Fruit fly (Drosophila melanogaster) whole organism, embryonic: Measurements from ENCODE around the gene CG11674.

Experiments used
- Adf1 ChIP-seq: fragments of 200-800 bp; sonication (Bioruptor generic); IDR thresholded peaks from 2 replicates; pipeline ENCODE4 v1.3.6; 2022; ENCODE audit warnings: missing biosample characterization, missing genetic modification characterization
- CG10565 ChIP-seq: fragments of 200-800 bp; sonication (Bioruptor generic); optimal IDR thresholded peaks from 3 replicates; lab custom pipeline; 2016; ENCODE audit warnings: missing biosample characterization, mild to moderate bottlenecking, missing genetic modification characterization
- CG10959 ChIP-seq: fragments of 200-800 bp; sonication (Bioruptor generic); IDR thresholded peaks from 2 replicates; pipeline ENCODE4 v1.3.6; 2022; ENCODE audit warnings: missing biosample characterization, missing genetic modification characterization
- CG13424 ChIP-seq: fragments of 200-800 bp; sonication (Bioruptor generic); optimal IDR thresholded peaks from 2 replicates; lab custom pipeline; 2019; ENCODE audit warnings: missing biosample characterization, mild to moderate bottlenecking, missing genetic modification characterization, moderate library complexity
- CG13775 ChIP-seq: fragments of 200-800 bp; sonication (Bioruptor generic); optimal IDR thresholded peaks from 3 replicates; lab custom pipeline; 2017; ENCODE audit warnings: missing biosample characterization, mild to moderate bottlenecking, missing genetic modification characterization
- CG15269 ChIP-seq: fragments of 200-800 bp; sonication (Bioruptor generic); optimal IDR thresholded peaks from 2 replicates; lab custom pipeline; 2018; ENCODE audit warnings: missing biosample characterization, mild to moderate bottlenecking, missing genetic modification characterization, moderate library complexity
- CG16779 ChIP-seq: fragments of 200-800 bp; sonication (Bioruptor generic); IDR thresholded peaks from 2 replicates; pipeline ENCODE4 v1.3.6; 2022; ENCODE audit warnings: missing biosample characterization, missing genetic modification characterization
- CG2678 ChIP-seq: fragments of 200-800 bp; sonication (Bioruptor generic); optimal IDR thresholded peaks from 3 replicates; lab custom pipeline; 2019; ENCODE audit warnings: missing biosample characterization, mild to moderate bottlenecking, missing genetic modification characterization, moderate library complexity
- CG2889 ChIP-seq: fragments of 200-800 bp; sonication (Bioruptor generic); IDR thresholded peaks from 3 replicates; pipeline ENCODE4 v1.3.6; 2022; ENCODE audit warnings: missing biosample characterization, missing genetic modification characterization
- CG31441 ChIP-seq: fragments of 200-800 bp; sonication (Bioruptor generic); IDR thresholded peaks from 2 replicates; pipeline ENCODE4 v1.3.6; 2022; ENCODE audit warnings: missing biosample characterization, missing genetic modification characterization
- CG32767 ChIP-seq: fragments of 200-800 bp; sonication (Bioruptor generic); IDR thresholded peaks from 2 replicates; pipeline ENCODE4 v1.3.6; 2022; ENCODE audit warnings: missing biosample characterization, missing genetic modification characterization
- CG3838 ChIP-seq: fragments of 200-800 bp; sonication (Bioruptor generic); optimal IDR thresholded peaks from 3 replicates; lab custom pipeline; 2016; ENCODE audit warnings: missing biosample characterization, missing genetic modification characterization
- CG3995 ChIP-seq: fragments of 200-800 bp; sonication (Bioruptor generic); optimal IDR thresholded peaks from 3 replicates; lab custom pipeline; 2016; ENCODE audit warnings: missing biosample characterization, missing genetic modification characterization
- CG42726 ChIP-seq: fragments of 200-800 bp; sonication (Bioruptor generic); IDR thresholded peaks from 2 replicates; pipeline ENCODE4 v1.3.6; 2022; ENCODE audit warnings: missing biosample characterization, missing genetic modification characterization; ENCODE audit not compliant: partially characterized antibody
- CG5180 ChIP-seq: fragments of 200-800 bp; sonication (Bioruptor generic); optimal IDR thresholded peaks from 3 replicates; lab custom pipeline; 2017; ENCODE audit warnings: missing biosample characterization, missing genetic modification characterization, mild to moderate bottlenecking, moderate library complexity, missing genetic modification reagents
- CG6791 ChIP-seq: fragments of 200-800 bp; sonication (Bioruptor generic); IDR thresholded peaks from 3 replicates; pipeline ENCODE4 v1.3.6; 2022; ENCODE audit warnings: missing biosample characterization, missing genetic modification characterization; ENCODE audit not compliant: partially characterized antibody
- CG7271 ChIP-seq: fragments of 200-800 bp; sonication (Bioruptor generic); optimal IDR thresholded peaks from 2 replicates; lab custom pipeline; 2018; ENCODE audit warnings: missing biosample characterization, mild to moderate bottlenecking, missing genetic modification characterization, moderate library complexity
- CG7357 ChIP-seq: fragments of 200-800 bp; sonication (Bioruptor generic); IDR thresholded peaks from 3 replicates; pipeline ENCODE4 v1.3.6; 2022; ENCODE audit warnings: missing biosample characterization, missing genetic modification characterization
- CG8924 ChIP-seq: fragments of 200-800 bp; optimal IDR thresholded peaks from 3 replicates; lab custom pipeline; 2019; ENCODE audit warnings: missing biosample characterization, mild to moderate bottlenecking, missing genetic modification characterization, moderate library complexity
- Dip3 ChIP-seq: fragments of 200-800 bp; sonication (Bioruptor generic); optimal IDR thresholded peaks from 3 replicates; lab custom pipeline; 2016; ENCODE audit warnings: missing biosample characterization, missing genetic modification characterization
- Dll ChIP-seq: fragments of 200-800 bp; sonication (Bioruptor generic); IDR thresholded peaks from 4 replicates; pipeline ENCODE4 v1.3.6; 2022; ENCODE audit warnings: missing biosample characterization, missing genetic modification characterization; ENCODE audit not compliant: partially characterized antibody
- Doc2 ChIP-seq: fragments of 200-800 bp; sonication (Bioruptor generic); IDR thresholded peaks from 2 replicates; pipeline ENCODE4 v1.3.6; 2022; ENCODE audit warnings: missing biosample characterization, missing genetic modification characterization
- Dp ChIP-seq: fragments of 200-800 bp; sonication (Bioruptor generic); optimal IDR thresholded peaks from 2 replicates; lab custom pipeline; 2018; ENCODE audit warnings: missing biosample characterization, mild to moderate bottlenecking, missing genetic modification characterization, moderate library complexity
- E2f2 ChIP-seq: fragments of 200-800 bp; sonication (Bioruptor generic); IDR thresholded peaks from 2 replicates; pipeline ENCODE4 v1.3.6; 2022; ENCODE audit warnings: missing biosample characterization, missing genetic modification characterization
- HHEX ChIP-seq: fragments of 200-800 bp; sonication (Bioruptor generic); optimal IDR thresholded peaks from 3 replicates; lab custom pipeline; 2017; ENCODE audit warnings: missing biosample characterization, mild to moderate bottlenecking, missing genetic modification characterization, missing genetic modification reagents
- Hr51 ChIP-seq, 2 experiments: fragments of 200-800 bp; sonication (Bioruptor generic); optimal IDR thresholded peaks; 2 replicates in 1 of 2; 3 replicates in 1 of 2; lab custom pipeline; 2016 to 2018; ENCODE audit warnings: missing biosample characterization in 2 of 2, missing genetic modification characterization in 2 of 2, mild to moderate bottlenecking in 1 of 2, moderate library complexity in 1 of 2
- Lpt ChIP-seq: fragments of >200 bp; optimal IDR thresholded peaks from 2 replicates; lab custom pipeline; 2018; ENCODE audit warnings: missing biosample characterization, missing genetic modification characterization
- Nf-YC ChIP-seq: fragments of 200-800 bp; optimal IDR thresholded peaks from 3 replicates; lab custom pipeline; 2019; ENCODE audit warnings: missing biosample characterization, mild to moderate bottlenecking, missing genetic modification characterization, moderate library complexity
- Side ChIP-seq: fragments of 200-800 bp; sonication (Bioruptor generic); optimal IDR thresholded peaks from 2 replicates; lab custom pipeline; 2016; ENCODE audit warnings: missing biosample characterization, missing genetic modification characterization
- Sin3A ChIP-seq: fragments of >200 bp; optimal IDR thresholded peaks from 2 replicates; lab custom pipeline; 2018
- Xbp1 ChIP-seq: fragments of 200-800 bp; sonication (Bioruptor generic); optimal IDR thresholded peaks from 3 replicates; lab custom pipeline; 2016; ENCODE audit warnings: missing biosample characterization, mild to moderate bottlenecking, missing genetic modification characterization
- bbx ChIP-seq: fragments of 200-800 bp; sonication (Bioruptor generic); IDR thresholded peaks from 2 replicates; pipeline ENCODE4 v1.3.6; 2022; ENCODE audit warnings: missing biosample characterization, missing genetic modification characterization; ENCODE audit not compliant: partially characterized antibody
- cg ChIP-seq: fragments of 200-800 bp; sonication (Bioruptor generic); optimal IDR thresholded peaks from 3 replicates; lab custom pipeline; 2019; ENCODE audit warnings: missing biosample characterization, mild to moderate bottlenecking, missing genetic modification characterization, moderate library complexity
- corto ChIP-seq: fragments of 200-800 bp; sonication (Bioruptor generic); optimal IDR thresholded peaks from 2 replicates; lab custom pipeline; 2016; ENCODE audit warnings: missing biosample characterization, mild to moderate bottlenecking, missing genetic modification characterization, moderate library complexity
- fru ChIP-seq: fragments of >200 bp; optimal IDR thresholded peaks from 2 replicates; lab custom pipeline; 2017
- fu2 ChIP-seq: fragments of 200-800 bp; sonication (Bioruptor generic); optimal IDR thresholded peaks from 2 replicates; lab custom pipeline; 2016; ENCODE audit warnings: missing biosample characterization, missing genetic modification characterization
- gcm2 ChIP-seq: fragments of 200-800 bp; sonication (Bioruptor generic); optimal IDR thresholded peaks from 2 replicates; lab custom pipeline; 2016; ENCODE audit warnings: missing biosample characterization, missing genetic modification characterization
- hth ChIP-seq: fragments of >200 bp; optimal IDR thresholded peaks from 2 replicates; lab custom pipeline; 2017; ENCODE audit warnings: inconsistent platforms
- jigr1 ChIP-seq: fragments of 200-800 bp; sonication (Bioruptor generic); IDR thresholded peaks from 3 replicates; pipeline ENCODE4 v1.3.6; 2022; ENCODE audit warnings: missing biosample characterization, missing genetic modification characterization
- knrl ChIP-seq: fragments of 200-800 bp; sonication (Bioruptor generic); IDR thresholded peaks from 3 replicates; pipeline ENCODE4 v1.3.6; 2022; ENCODE audit warnings: missing biosample characterization, missing genetic modification characterization; ENCODE audit not compliant: partially characterized antibody
- lab ChIP-seq: fragments of 200-800 bp; sonication (Bioruptor generic); optimal IDR thresholded peaks from 3 replicates; lab custom pipeline; 2017; ENCODE audit warnings: missing biosample characterization, missing genetic modification characterization, mild to moderate bottlenecking, moderate library complexity, missing genetic modification reagents
- oc ChIP-seq: fragments of 200-800 bp; sonication (Bioruptor generic); optimal IDR thresholded peaks from 2 replicates; lab custom pipeline; 2018; ENCODE audit warnings: missing biosample characterization, mild to moderate bottlenecking, missing genetic modification characterization, moderate library complexity
- onecut ChIP-seq: fragments of 200-800 bp; sonication (Bioruptor generic); IDR thresholded peaks from 2 replicates; pipeline ENCODE4 v1.3.6; 2022; ENCODE audit warnings: missing biosample characterization, missing genetic modification characterization
- otp ChIP-seq: fragments of 200-800 bp; sonication (Bioruptor generic); IDR thresholded peaks from 3 replicates; pipeline ENCODE4, ENCODE4 v1.3.6; 2022; ENCODE audit warnings: missing biosample characterization, missing genetic modification characterization
- pnt ChIP-seq: fragments of 200-800 bp; sonication (Bioruptor generic); optimal IDR thresholded peaks from 3 replicates; lab custom pipeline; 2016; ENCODE audit warnings: missing biosample characterization, missing genetic modification characterization
- scrt ChIP-seq: fragments of 200-800 bp; sonication (Bioruptor generic); optimal IDR thresholded peaks from 2 replicates; lab custom pipeline; 2018; ENCODE audit warnings: missing biosample characterization, mild to moderate bottlenecking, missing genetic modification characterization, moderate library complexity
- sima ChIP-seq: fragments of 200-800 bp; sonication (Bioruptor generic); optimal IDR thresholded peaks from 2 replicates; lab custom pipeline; 2016; ENCODE audit warnings: missing biosample characterization, missing genetic modification characterization
- sob ChIP-seq: fragments of 200-800 bp; sonication (Bioruptor generic); IDR thresholded peaks from 2 replicates; pipeline ENCODE4 v1.3.6; 2022; ENCODE audit warnings: missing biosample characterization, missing genetic modification characterization
- trh ChIP-seq: fragments of 200-800 bp; sonication (Bioruptor generic); optimal IDR thresholded peaks from 2 replicates; lab custom pipeline; 2016; ENCODE audit warnings: missing biosample characterization, missing genetic modification characterization
- wdn ChIP-seq: fragments of 200-800 bp; sonication (Bioruptor generic); IDR thresholded peaks from 2 replicates; pipeline ENCODE4 v1.3.6; 2022; ENCODE audit warnings: missing biosample characterization, missing genetic modification characterization

CG11674 gene

dm6 chrX:14242941-14243736 is 17.5 kb upstream of the CG11674 start, which contains the start of gene CG32599 (continued):
- TF ChIP-seq CG15269 (tag; lab: Kevin White, UChicago) (peak; percentile 45), wdn (no peak), knrl (peak; percentile 64; the same call in 2 of the 3 replicates), oc (tag; lab: Kevin White, UChicago) (no peak), HHEX (GFP tag; lab: Kevin White, UChicago) (no peak), CG13424 (peak; percentile 52), otp (GFP tag; lab: Robert Waterston, UW) (no peak), fu2 (GFP tag; lab: Kevin White, UChicago) (no peak), CG3838 (no peak), Dll (GFP tag; lab: Robert Waterston, UW) (peak; percentile 73; the same call in 3 of the 4 replicates), Side (GFP tag; lab: Kevin White, UChicago) (no peak), CG32767 (GFP tag; lab: Robert Waterston, UW) (peak; percentile 25; the same call in 1 of the 2 replicates), CG13775 (GFP tag; lab: Kevin White, UChicago) (peak; percentile 25), CG42726 (GFP tag; lab: Robert Waterston, UW) (peak; percentile 59; the same call in 1 of the 2 replicates), gcm2 (GFP tag; lab: Kevin White, UChicago) (no peak), pnt (GFP tag; lab: Kevin White, UChicago) (no peak), Dip3 (GFP tag; lab: Kevin White, UChicago) (no peak), CG7357 (peak; percentile 73), bbx (GFP tag; lab: Robert Waterston, UW) (peak; percentile 59), E2f2 (peak; percentile 73), CG6791 (GFP tag; lab: Robert Waterston, UW) (peak; percentile 62; the same call in 1 of the 3 replicates), onecut (GFP tag; lab: Robert Waterston, UW) (no peak), scrt (GFP tag; lab: Kevin White, UChicago) (no peak), CG10959 (GFP tag; lab: Robert Waterston, UW) (no peak), fru (lab: Kevin White, UChicago) (no peak), Adf1 (GFP tag; lab: Robert Waterston, UW) (no peak), Nf-YC (tag; lab: Kevin White, UChicago) (peak; percentile 11), CG10565 (GFP tag; lab: Kevin White, UChicago) (no peak), Hr51 (GFP tag; optimal IDR thresholded peaks at IDR 0.05; lab: Kevin White, UChicago) (peak in 1 of 2 experiments; percentile 45), Dp (GFP tag; lab: Kevin White, UChicago) (peak; percentile 69), Sin3A (lab: Kevin White, UChicago) (no peak), sob (GFP tag; lab: Robert Waterston, UW) (peak; percentile 53), CG31441 (peak; percentile 59), CG8924 (tag; lab: Kevin White, UChicago) (peak; percentile 51), Doc2 (GFP tag; lab: Robert Waterston, UW) (no peak), hth (no peak), jigr1 (GFP tag; lab: Robert Waterston, UW) (no peak), cg (no peak), corto (GFP tag; lab: Kevin White, UChicago) (no peak), CG7271 (peak; percentile 30), CG3995 (GFP tag; lab: Kevin White, UChicago) (peak; percentile 75), trh (GFP tag; lab: Kevin White, UChicago) (no peak), CG5180 (GFP tag; lab: Kevin White, UChicago) (no peak), Xbp1 (GFP tag; lab: Kevin White, UChicago) (peak; percentile 14), sima (GFP tag; lab: Kevin White, UChicago) (no peak), lab (GFP tag; lab: Kevin White, UChicago) (peak; percentile 27), CG2678 (tag; lab: Kevin White, UChicago) (peak; percentile 46), Lpt (GFP tag; lab: Kevin White, UChicago) (no peak), CG2889 (GFP tag; lab: Robert Waterston, UW) (no peak), CG16779 (GFP tag; lab: Robert Waterston, UW) (no peak)
